Fruit fly (Drosophila melanogaster) whole organism, adult: Measurements from ENCODE around the gene Acer.

Experiments used
- Crg-1 ChIP-seq: fragments of 200-800 bp; sonication (Bioruptor generic); optimal IDR thresholded peaks from 2 replicates; lab custom pipeline; 2016; ENCODE audit warnings: missing biosample characterization, missing genetic modification characterization
- Mnt ChIP-seq: fragments of 200-800 bp; sonication (Bioruptor generic); optimal IDR thresholded peaks from 2 replicates; lab custom pipeline; 2016; ENCODE audit warnings: missing biosample characterization, mild to moderate bottlenecking, missing genetic modification characterization

dm6 chr2L:8545393-8546100 lies 23.8 kb downstream of the Acer start:
- TF ChIP-seq Mnt (no peak), Crg-1 (GFP tag; lab: Kevin White, UChicago) (no peak)
